Fruit fly (Drosophila melanogaster) whole organism, embryonic: ENCODE results near the gene CG43448.
A peak's percentile ranks its signal among the peaks of the same experiment; 100 is the strongest.

Experiments
- Blimp-1 ChIP-seq: fragments of 200-800 bp; sonication (Bioruptor generic); optimal IDR thresholded peaks from 3 replicates; lab custom pipeline; 2018; ENCODE audit warnings: missing biosample characterization, missing genetic modification characterization, mild to moderate bottlenecking, moderate library complexity, missing genetic modification reagents
- CG10267 ChIP-seq: fragments of 200-800 bp; sonication (Bioruptor generic); optimal IDR thresholded peaks from 2 replicates; lab custom pipeline; 2018; ENCODE audit warnings: missing biosample characterization, mild to moderate bottlenecking, missing genetic modification characterization, moderate library complexity
- CG10543 ChIP-seq: fragments of 200-800 bp; sonication (Bioruptor generic); optimal IDR thresholded peaks from 3 replicates; lab custom pipeline; 2017; ENCODE audit warnings: missing biosample characterization, mild to moderate bottlenecking, missing genetic modification characterization, moderate library complexity
- CG11398 ChIP-seq: fragments of 200-800 bp; sonication (Bioruptor generic); optimal IDR thresholded peaks from 2 replicates; lab custom pipeline; 2016; ENCODE audit warnings: missing biosample characterization, missing genetic modification characterization
- CG11723 ChIP-seq: fragments of 200-800 bp; sonication (Bioruptor generic); optimal IDR thresholded peaks from 2 replicates; lab custom pipeline; 2017; ENCODE audit warnings: missing biosample characterization, mild to moderate bottlenecking, missing genetic modification characterization
- CG14014 ChIP-seq: fragments of 200-800 bp; sonication (Bioruptor generic); IDR thresholded peaks from 2 replicates; pipeline ENCODE4 v1.3.6; 2022; ENCODE audit warnings: missing biosample characterization, missing genetic modification characterization
- CG15269 ChIP-seq: fragments of 200-800 bp; sonication (Bioruptor generic); optimal IDR thresholded peaks from 2 replicates; lab custom pipeline; 2018; ENCODE audit warnings: missing biosample characterization, mild to moderate bottlenecking, missing genetic modification characterization, moderate library complexity
- CG15514 ChIP-seq: fragments of 200-800 bp; sonication (Bioruptor generic); optimal IDR thresholded peaks from 3 replicates; lab custom pipeline; 2017; ENCODE audit warnings: missing biosample characterization, missing genetic modification characterization, mild to moderate bottlenecking, moderate library complexity, missing genetic modification reagents
- CG2678 ChIP-seq: fragments of 200-800 bp; sonication (Bioruptor generic); optimal IDR thresholded peaks from 3 replicates; lab custom pipeline; 2019; ENCODE audit warnings: missing biosample characterization, mild to moderate bottlenecking, missing genetic modification characterization, moderate library complexity
- CG30431 ChIP-seq: fragments of 200-800 bp; sonication (Bioruptor generic); optimal IDR thresholded peaks from 2 replicates; lab custom pipeline; 2017; ENCODE audit warnings: missing biosample characterization, missing genetic modification characterization
- CG33213 ChIP-seq: fragments of 200-800 bp; sonication (Bioruptor generic); optimal IDR thresholded peaks from 3 replicates; lab custom pipeline; 2016; ENCODE audit warnings: missing biosample characterization, missing genetic modification characterization
- CG3995 ChIP-seq: fragments of 200-800 bp; sonication (Bioruptor generic); optimal IDR thresholded peaks from 3 replicates; lab custom pipeline; 2016; ENCODE audit warnings: missing biosample characterization, missing genetic modification characterization
- CG6272 ChIP-seq: fragments of 200-800 bp; sonication (Bioruptor generic); IDR thresholded peaks from 2 replicates; pipeline ENCODE4 v1.3.6; 2022; ENCODE audit warnings: missing biosample characterization, missing genetic modification characterization
- CG6654 ChIP-seq: fragments of 200-800 bp; sonication (Bioruptor generic); optimal IDR thresholded peaks from 2 replicates; lab custom pipeline; 2017; ENCODE audit warnings: missing biosample characterization, mild to moderate bottlenecking, missing genetic modification characterization
- CG7928 ChIP-seq: fragments of 200-800 bp; sonication (Bioruptor generic); optimal IDR thresholded peaks from 2 replicates; lab custom pipeline; 2017; ENCODE audit warnings: missing biosample characterization, mild to moderate bottlenecking, missing genetic modification characterization
- CG8359 ChIP-seq: fragments of 200-800 bp; sonication (Bioruptor generic); optimal IDR thresholded peaks from 2 replicates; lab custom pipeline; 2017; ENCODE audit warnings: missing biosample characterization, mild to moderate bottlenecking, missing genetic modification characterization, borderline replicate concordance
- CG8478 ChIP-seq: fragments of >200 bp; optimal IDR thresholded peaks from 2 replicates; lab custom pipeline; 2018
- CG9797 ChIP-seq: fragments of 200-800 bp; sonication (Bioruptor generic); optimal IDR thresholded peaks from 3 replicates; lab custom pipeline; 2018; ENCODE audit warnings: missing biosample characterization, mild to moderate bottlenecking, missing genetic modification characterization
- D19A ChIP-seq: fragments of 200-800 bp; optimal IDR thresholded peaks from 3 replicates; lab custom pipeline; 2019; ENCODE audit warnings: missing biosample characterization, mild to moderate bottlenecking, missing genetic modification characterization, moderate library complexity
- Doc2 ChIP-seq: fragments of 200-800 bp; sonication (Bioruptor generic); IDR thresholded peaks from 2 replicates; pipeline ENCODE4 v1.3.6; 2022; ENCODE audit warnings: missing biosample characterization, missing genetic modification characterization
- Gsc ChIP-seq: fragments of 200-800 bp; sonication (Bioruptor generic); IDR thresholded peaks from 2 replicates; pipeline ENCODE4 v1.3.6; 2022; ENCODE audit warnings: missing biosample characterization, missing genetic modification characterization
- H15 ChIP-seq: fragments of 200-800 bp; sonication (Bioruptor generic); IDR thresholded peaks from 3 replicates; pipeline ENCODE4 v1.3.6; 2022; ENCODE audit warnings: missing biosample characterization, missing genetic modification characterization
- H2.0 ChIP-seq: fragments of 200-800 bp; sonication (Bioruptor generic); IDR thresholded peaks from 2 replicates; pipeline ENCODE4 v1.3.6; 2022; ENCODE audit warnings: missing biosample characterization, missing genetic modification characterization
- MBD-R2 ChIP-seq: fragments of 200-800 bp; sonication (Bioruptor generic); IDR thresholded peaks from 2 replicates; pipeline ENCODE4 v1.3.6; 2022; ENCODE audit warnings: missing biosample characterization, missing genetic modification characterization
- Med ChIP-seq: fragments of 200-800 bp; sonication (Bioruptor generic); peaks from one replicate; lab custom pipeline; 2016; ENCODE audit warnings: missing biosample characterization, missing genetic modification characterization, mild to moderate bottlenecking, inconsistent platforms, moderate library complexity
- Mes4 ChIP-seq: fragments of 200-800 bp; sonication (Bioruptor generic); optimal IDR thresholded peaks from 2 replicates; lab custom pipeline; 2016; ENCODE audit warnings: missing biosample characterization, missing genetic modification characterization
- Nf-YB ChIP-seq: fragments of 200-800 bp; sonication (Bioruptor generic); optimal IDR thresholded peaks from 3 replicates; lab custom pipeline; 2019; ENCODE audit warnings: missing biosample characterization, mild to moderate bottlenecking, missing genetic modification characterization, moderate library complexity
- Oli ChIP-seq: fragments of 200-800 bp; sonication (Bioruptor generic); optimal IDR thresholded peaks from 2 replicates; lab custom pipeline; 2018; ENCODE audit warnings: missing biosample characterization, mild to moderate bottlenecking, missing genetic modification characterization, moderate library complexity
- Trl ChIP-seq, 3 experiments: fragments of >200 bp in 2 of 3; fragments of 200-800 bp in 1 of 3; sonication (Bioruptor generic) in 1 of 3; optimal IDR thresholded peaks; 2 replicates in 1 of 3; 3 replicates in 2 of 3; lab custom pipeline; 2016 to 2017; ENCODE audit warnings: missing biosample characterization in 1 of 3, missing genetic modification characterization in 1 of 3
- Xrp1 ChIP-seq: fragments of 200-800 bp; sonication (Bioruptor generic); IDR thresholded peaks from 2 replicates; pipeline ENCODE4 v1.3.6; 2022; ENCODE audit warnings: missing biosample characterization, missing genetic modification characterization
- bcd ChIP-seq: fragments of 200-800 bp; sonication (Bioruptor generic); optimal IDR thresholded peaks from 2 replicates; lab custom pipeline; 2017; ENCODE audit warnings: missing biosample characterization, mild to moderate bottlenecking, missing genetic modification characterization
- bigmax ChIP-seq: fragments of 200-800 bp; sonication (Bioruptor generic); optimal IDR thresholded peaks from 2 replicates; lab custom pipeline; 2018; ENCODE audit warnings: missing biosample characterization, mild to moderate bottlenecking, missing genetic modification characterization
- cas ChIP-seq: fragments of 200-800 bp; sonication (Bioruptor generic); IDR thresholded peaks from 2 replicates; pipeline ENCODE4 v1.3.6; 2022; ENCODE audit warnings: missing biosample characterization, missing genetic modification characterization
- caup ChIP-seq: fragments of 200-800 bp; sonication (Bioruptor generic); optimal IDR thresholded peaks from 3 replicates; lab custom pipeline; 2017; ENCODE audit warnings: missing biosample characterization, mild to moderate bottlenecking, missing genetic modification characterization, moderate library complexity; ENCODE audit not compliant: severe bottlenecking
- dm ChIP-seq: fragments of 200-800 bp; sonication (Bioruptor generic); optimal IDR thresholded peaks from 3 replicates; lab custom pipeline; 2016; ENCODE audit warnings: missing biosample characterization, missing genetic modification characterization
- dpn ChIP-seq, 2 experiments: fragments of 200-800 bp; sonication (Bioruptor generic); optimal IDR thresholded peaks; 3 replicates each; lab custom pipeline; 2016; ENCODE audit warnings: missing biosample characterization in 2 of 2, missing genetic modification characterization in 2 of 2
- exex ChIP-seq: fragments of 200-800 bp; sonication (Bioruptor generic); optimal IDR thresholded peaks from 4 replicates; lab custom pipeline; 2018; ENCODE audit warnings: missing biosample characterization, mild to moderate bottlenecking, missing genetic modification characterization, moderate library complexity
- fd64A ChIP-seq: fragments of 200-800 bp; sonication (Bioruptor generic); optimal IDR thresholded peaks from 3 replicates; lab custom pipeline; 2018; ENCODE audit warnings: missing biosample characterization, mild to moderate bottlenecking, missing genetic modification characterization
- gcm2 ChIP-seq: fragments of 200-800 bp; sonication (Bioruptor generic); optimal IDR thresholded peaks from 2 replicates; lab custom pipeline; 2016; ENCODE audit warnings: missing biosample characterization, missing genetic modification characterization
- grau ChIP-seq: fragments of 200-800 bp; optimal IDR thresholded peaks from 3 replicates; lab custom pipeline; 2019; ENCODE audit warnings: missing biosample characterization, mild to moderate bottlenecking, missing genetic modification characterization, moderate library complexity
- oc ChIP-seq: fragments of 200-800 bp; sonication (Bioruptor generic); optimal IDR thresholded peaks from 2 replicates; lab custom pipeline; 2018; ENCODE audit warnings: missing biosample characterization, mild to moderate bottlenecking, missing genetic modification characterization, moderate library complexity
- pum ChIP-seq: fragments of 200-800 bp; sonication (Bioruptor generic); optimal IDR thresholded peaks from 2 replicates; lab custom pipeline; 2016; ENCODE audit warnings: missing biosample characterization, missing genetic modification characterization
- shn ChIP-seq: fragments of 200-800 bp; sonication (Bioruptor generic); optimal IDR thresholded peaks from 3 replicates; lab custom pipeline; 2016; ENCODE audit warnings: missing biosample characterization, missing genetic modification characterization
- slp2 ChIP-seq: fragments of 200-800 bp; sonication (Bioruptor generic); optimal IDR thresholded peaks from 2 replicates; lab custom pipeline; 2016; ENCODE audit warnings: missing biosample characterization, missing genetic modification characterization
- tna ChIP-seq: fragments of 200-800 bp; sonication (Bioruptor generic); IDR thresholded peaks from 2 replicates; pipeline ENCODE4 v1.3.6; 2022; ENCODE audit warnings: missing biosample characterization, missing genetic modification characterization; ENCODE audit not compliant: partially characterized antibody
- trh ChIP-seq: fragments of 200-800 bp; sonication (Bioruptor generic); optimal IDR thresholded peaks from 2 replicates; lab custom pipeline; 2016; ENCODE audit warnings: missing biosample characterization, missing genetic modification characterization

CG43448 gene

dm6 chr3R:30270318-30271119 lies 33.0 kb upstream of the CG43448 start (continued):
- TF ChIP-seq tna (GFP tag; lab: Robert Waterston, UW) (no peak), Blimp-1 (GFP tag; lab: Kevin White, UChicago) (peak; percentile 76), Med (peak; percentile 59), Gsc (GFP tag; lab: Robert Waterston, UW) (no peak)

dm6 chr3R:30268733-30269132 lies 31.2 kb upstream of the CG43448 start:
- TF ChIP-seq CG8478 (lab: Kevin White, UChicago) = no peak
- TF ChIP-seq slp2 (GFP tag; lab: Kevin White, UChicago) = no peak
- no peak for TF ChIP-seq CG15514 (GFP tag; lab: Kevin White, UChicago)

- TF ChIP-seq dm (no peak), CG11723 (GFP tag; lab: Kevin White, UChicago) (no peak), CG7928 (GFP tag; lab: Kevin White, UChicago) (no peak), Trl (optimal IDR thresholded peaks at IDR 0.05; lab: Kevin White, UChicago) (no peak), Trl (GFP tag; optimal IDR thresholded peaks at IDR 0.05; lab: Kevin White, UChicago) (no peak), oc (tag; lab: Kevin White, UChicago) (peak; percentile 72), exex (tag; lab: Kevin White, UChicago) (no peak), fd64A (GFP tag; lab: Kevin White, UChicago) (no peak), H15 (GFP tag; lab: Robert Waterston, UW) (peak; percentile 71), caup (GFP tag; lab: Kevin White, UChicago) (no peak), gcm2 (GFP tag; lab: Kevin White, UChicago) (no peak), CG33213 (GFP tag; lab: Kevin White, UChicago) (no peak), CG30431 (GFP tag; lab: Kevin White, UChicago) (peak; percentile 39), cas (GFP tag; lab: Robert Waterston, UW) (no peak), dpn (GFP tag; optimal IDR thresholded peaks at IDR 0.05; lab: Kevin White, UChicago) (peak in 1 of 2 experiments; percentile 58), pum (peak; percentile 16), bigmax (no peak), Nf-YB (GFP tag; lab: Kevin White, UChicago) (peak; percentile 38), D19A (no peak), Doc2 (GFP tag; lab: Robert Waterston, UW) (no peak), Mes4 (no peak), trh (no peak), grau (tag; lab: Kevin White, UChicago) (peak; percentile 88), CG6272 (GFP tag; lab: Robert Waterston, UW) (no peak), MBD-R2 (GFP tag; lab: Robert Waterston, UW) (no peak), H2.0 (peak; percentile 72), CG14014 (no peak), Xrp1 (GFP tag; lab: Robert Waterston, UW) (peak; percentile 74), CG2678 (tag; lab: Kevin White, UChicago) (peak; percentile 55), CG15269 (tag; lab: Kevin White, UChicago) (peak; percentile 52), CG8359 (GFP tag; lab: Kevin White, UChicago) (no peak), CG6654 (GFP tag; lab: Kevin White, UChicago) (no peak), Oli (peak; percentile 69), CG10267 (tag; lab: Kevin White, UChicago) (peak; percentile 19), CG11398 (GFP tag; lab: Kevin White, UChicago) (no peak), CG3995 (no peak), CG9797 (GFP tag; lab: Kevin White, UChicago) (no peak), shn (no peak), CG10543 (GFP tag; lab: Kevin White, UChicago) (no peak), bcd (GFP tag; lab: Kevin White, UChicago) (peak; percentile 43)
These were observed 27.9 kb upstream of the CG43448 start for dm6 chr3R:30265420-30265819.
